Worm (Caenorhabditis elegans) whole organism, L4/young adult: ENCODE results near the gene clec-180.

Experiments used
- W03F9.2 ChIP-seq: fragments of 150-350 bp; optimal IDR thresholded peaks from 2 replicates; lab custom pipeline; 2014; ENCODE audit warnings: missing biosample characterization, missing genetic modification characterization
- him-1 ChIP-seq: sonication (generic microtip); optimal IDR thresholded peaks from 2 replicates; lab custom pipeline; 2016; ENCODE audit warnings: missing genotype, missing genetic modification reagents, missing genetic modification characterization, missing compliant biosample characterization

DNA sequence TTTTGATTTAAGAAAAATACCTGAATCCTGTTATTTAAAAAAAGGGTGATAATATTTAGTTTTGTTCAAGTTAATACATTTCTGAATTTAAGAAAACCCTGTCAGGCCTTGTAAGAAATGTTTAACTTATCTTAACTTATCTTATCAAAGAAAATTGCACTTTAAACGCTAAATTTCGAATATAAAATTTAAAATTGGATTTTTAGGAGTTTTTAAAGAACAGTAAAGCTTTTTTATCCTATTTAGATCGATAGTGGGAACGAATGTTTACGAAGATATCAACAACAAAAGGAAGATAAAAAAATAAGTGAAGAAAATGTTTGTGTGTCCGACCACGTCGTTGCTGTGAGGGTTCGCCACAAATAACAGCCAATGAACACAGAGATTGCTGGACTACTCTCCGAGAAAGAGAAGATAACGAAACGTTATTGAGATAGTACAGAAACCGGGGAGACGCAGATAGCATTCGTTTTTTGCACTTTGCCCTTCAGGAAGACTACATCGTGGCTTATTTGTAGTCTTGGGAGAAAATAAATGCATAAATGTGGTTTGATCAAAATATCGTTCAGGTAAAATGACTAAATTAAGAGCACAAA lies 15.6 kb upstream of the clec-180 start, which contains the start of gene dif-1:
- TF ChIP-seq him-1 (tag; lab: Kevin White, UChicago) (no peak), W03F9.2 (tag; lab: Kevin White, UChicago) (peak; percentile 52)
